Worm (Caenorhabditis elegans): ENCODE measurements around the gene K09C4.4.
A peak's percentile ranks its signal among the peaks of the same experiment; 100 is the strongest.

Gene K09C4.4

DNA sequence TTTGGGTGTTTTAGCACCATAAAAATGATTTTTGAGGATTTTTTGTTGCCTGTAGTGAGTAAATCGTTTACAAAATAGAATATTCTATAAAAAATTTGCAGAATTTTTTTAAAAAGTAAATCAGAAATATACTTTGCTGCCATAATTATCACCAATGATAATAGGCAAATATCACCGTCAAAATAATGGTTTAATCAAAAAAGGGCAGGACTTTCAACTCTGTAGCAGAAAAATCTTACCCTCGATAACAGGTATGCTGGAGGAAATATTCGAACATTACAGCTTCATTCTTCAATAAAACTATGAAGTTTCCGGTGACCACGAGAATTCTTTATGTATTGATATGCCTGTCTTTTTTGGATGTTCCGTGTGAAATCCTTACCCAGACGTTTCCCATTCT, at the start of gene K09C4.4:
Gene K09C4.4 (plus strand): TSS at position 301 of the 400 bp plus-strand sequence.
- TF ChIP-seq mdt-29 (GFP tag; IDR thresholded peaks at IDR 0.05): no peak
- peak in 1 of 2 experiments; percentile 18 for TF ChIP-seq unc-62 (GFP tag; optimal IDR thresholded peaks at IDR 0.05 in 1 of 2)
- no peak for TF ChIP-seq unc-62 (tag; optimal IDR thresholded peaks at IDR 0.05)
- TF ChIP-seq daf-16 (GFP tag; optimal IDR thresholded peaks at IDR 0.05): no peak
- no peak for TF ChIP-seq daf-16 (tag; optimal IDR thresholded peaks at IDR 0.05)

DNA sequence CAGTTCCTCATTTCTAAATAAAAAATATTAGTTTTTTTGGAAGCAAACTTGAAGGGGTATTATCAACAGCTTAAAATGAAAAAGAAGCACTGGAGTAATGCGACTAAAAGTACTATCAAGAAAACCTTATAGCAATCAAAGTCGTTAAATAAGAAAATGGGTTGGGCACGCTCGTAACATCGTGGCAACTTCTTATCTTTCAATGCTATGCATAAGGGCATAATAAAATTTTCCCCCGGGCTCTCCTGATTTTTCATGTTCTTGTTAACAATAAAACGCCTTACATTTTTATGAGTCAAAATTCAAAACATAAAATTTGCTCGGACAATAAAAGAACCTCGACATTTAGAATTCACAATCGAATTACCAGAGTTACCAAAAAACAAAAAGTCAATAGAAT, 45.7 kb upstream of the K09C4.4 start, which contains the start of gene irg-7:
Gene irg-7 (minus strand): TSS at position 23 of the 400 bp plus-strand sequence.
- peak; percentile 99 for TF ChIP-seq php-3 (GFP tag; IDR thresholded peaks at IDR 0.05)
- TF ChIP-seq dmd-6 (GFP tag; IDR thresholded peaks at IDR 0.05): peak; percentile 33; the same call in 1 of the 2 replicates
- TF ChIP-seq dve-1 (tag; optimal IDR thresholded peaks at IDR 0.05; ENCODE audit: insufficient read depth): peak; percentile 51
- no peak for TF ChIP-seq daf-16 (GFP tag; optimal IDR thresholded peaks at IDR 0.05)
- peak; percentile 67 for TF ChIP-seq daf-16 (tag; optimal IDR thresholded peaks at IDR 0.05)
- TF ChIP-seq saeg-2 (GFP tag; IDR thresholded peaks at IDR 0.05): no peak
- TF ChIP-seq nhr-28 (tag; optimal IDR thresholded peaks at IDR 0.05): peak; percentile 65
- no peak for TF ChIP-seq ceh-62 (tag; optimal IDR thresholded peaks at IDR 0.05)
- TF ChIP-seq pqm-1 (tag; optimal IDR thresholded peaks at IDR 0.05): peak; percentile 38
- peak; percentile 11 for TF ChIP-seq hlh-11 (tag; optimal IDR thresholded peaks at IDR 0.05)

- TF ChIP-seq snpc-1.2 (GFP tag; IDR thresholded peaks at IDR 0.05): no peak
- TF ChIP-seq ceh-32 (tag; optimal IDR thresholded peaks at IDR 0.05; ENCODE audit: poor library complexity): no peak
- no peak for TF ChIP-seq lin-39 (tag; optimal IDR thresholded peaks at IDR 0.05)
- TF ChIP-seq lim-7 (GFP tag; IDR thresholded peaks at IDR 0.05): no peak
- peak; percentile 16 for TF ChIP-seq dve-1 (tag; optimal IDR thresholded peaks at IDR 0.05; ENCODE audit: insufficient read depth)
- TF ChIP-seq nhr-76 (tag; optimal IDR thresholded peaks at IDR 0.05): no peak
- TF ChIP-seq T26A8.4 (GFP tag; IDR thresholded peaks at IDR 0.05): no peak
- TF ChIP-seq nhr-28 (tag; optimal IDR thresholded peaks at IDR 0.05): peak; percentile 44
- TF ChIP-seq dmd-6 (GFP tag; IDR thresholded peaks at IDR 0.05): peak; percentile 40; the same call in 1 of the 2 replicates
- TF ChIP-seq arid-1 (GFP tag; conservative IDR thresholded peaks at IDR 0.05): no peak
- no peak for TF ChIP-seq cey-2 (tag; optimal IDR thresholded peaks at IDR 0.05; ENCODE audit: borderline replicate concordance, insufficient read depth)
- TF ChIP-seq daf-16 (GFP tag; optimal IDR thresholded peaks at IDR 0.05): no peak
- TF ChIP-seq daf-16 (tag; optimal IDR thresholded peaks at IDR 0.05): no peak
- no peak for TF ChIP-seq skn-1 (tag; optimal IDR thresholded peaks at IDR 0.05)
- peak; percentile 27 for TF ChIP-seq hlh-11 (tag; optimal IDR thresholded peaks at IDR 0.05)
- TF ChIP-seq F10B5.3 (tag; optimal IDR thresholded peaks at IDR 0.05): no peak
- no peak for TF ChIP-seq pha-4 (GFP tag; IDR thresholded peaks at IDR 0.05)
- no peak for TF ChIP-seq pha-4 (tag; optimal IDR thresholded peaks at IDR 0.05)
- TF ChIP-seq unc-62 (GFP tag; optimal IDR thresholded peaks at IDR 0.05 in 1 of 2): peak in 1 of 2 experiments; percentile 94
- no peak for TF ChIP-seq unc-62 (tag; optimal IDR thresholded peaks at IDR 0.05)
- no peak for TF ChIP-seq F49E8.2 (tag; optimal IDR thresholded peaks at IDR 0.05; ENCODE audit: borderline replicate concordance)
- TF ChIP-seq ZK546.5 (tag; optimal IDR thresholded peaks at IDR 0.05): no peak
- no peak for TF ChIP-seq saeg-2 (GFP tag; IDR thresholded peaks at IDR 0.05)
- TF ChIP-seq hmg-1.1 (GFP tag; IDR thresholded peaks at IDR 0.05): no peak
- no peak for TF ChIP-seq mes-2 (tag; optimal IDR thresholded peaks at IDR 0.05; ENCODE audit: poor library complexity, severe bottlenecking)
- TF ChIP-seq egl-43 (GFP tag; IDR thresholded peaks at IDR 0.05): no peak
- peak; percentile 97 for TF ChIP-seq php-3 (GFP tag; IDR thresholded peaks at IDR 0.05)
- TF ChIP-seq D1046.2 (GFP tag; IDR thresholded peaks at IDR 0.05): no peak
- TF ChIP-seq Y5F2A.4 (GFP tag; optimal IDR thresholded peaks at IDR 0.05): no peak
Measured at ce11 chrX:3244402-3244801, 44.9 kb upstream of the K09C4.4 start.

- TF ChIP-seq nhr-41 (GFP tag; IDR thresholded peaks at IDR 0.05) (no peak), dpl-1 (GFP tag; optimal IDR thresholded peaks at IDR 0.05) (peak; percentile 56), nhr-77 (tag; optimal IDR thresholded peaks at IDR 0.05) (peak; percentile 57), ceh-20 (GFP tag; IDR thresholded peaks at IDR 0.05) (peak; percentile 55; the same call in 1 of the 2 replicates), saeg-2 (GFP tag; IDR thresholded peaks at IDR 0.05) (no peak), ceh-82 (tag; optimal IDR thresholded peaks at IDR 0.05) (no peak), lin-13 (GFP tag; optimal IDR thresholded peaks at IDR 0.05) (peak; percentile 37), nhr-11 (tag; optimal IDR thresholded peaks at IDR 0.05) (peak; percentile 59), nhr-237 (tag; optimal IDR thresholded peaks at IDR 0.05) (no peak), T20F7.1 (GFP tag; optimal IDR thresholded peaks at IDR 0.05) (peak; percentile 95), nhr-102 (tag; optimal IDR thresholded peaks at IDR 0.05) (peak; percentile 20), egl-27 (tag; optimal IDR thresholded peaks at IDR 0.05) (no peak), mep-1 (tag; optimal IDR thresholded peaks at IDR 0.05) (peak; percentile 80), ceh-28 (tag; optimal IDR thresholded peaks at IDR 0.05) (no peak), lsy-2 (tag; optimal IDR thresholded peaks at IDR 0.05) (peak in 1 of 2 experiments; percentile 68), daf-16 (GFP tag; optimal IDR thresholded peaks at IDR 0.05) (peak in 1 of 2 experiments; percentile 44), daf-16 (tag; optimal IDR thresholded peaks at IDR 0.05) (peak; percentile 47)
Measured at ce11 chrX:3245812-3246211, 43.5 kb upstream of the K09C4.4 start, which contains the start of gene F40F4.7. TSS of gene F40F4.7 (minus strand) at chrX:3245933.
